Fruit fly (Drosophila melanogaster) whole organism, pupa: ENCODE measurements around the gene CG32551.

Source experiments
- CG4496 ChIP-seq: fragments of 200-800 bp; sonication (Bioruptor generic); IDR thresholded peaks from 3 replicates; pipeline ENCODE4 v1.3.6; 2022; ENCODE audit warnings: missing biosample characterization, missing genetic modification characterization
- D1 ChIP-seq: fragments of 200-800 bp; sonication (Bioruptor generic); optimal IDR thresholded peaks from 2 replicates; lab custom pipeline; 2018; ENCODE audit warnings: missing biosample characterization, mild to moderate bottlenecking, missing genetic modification characterization, moderate library complexity

dm6 chrX:18482537-18482936 lies 43.9 kb downstream of the CG32551 start:
- TF ChIP-seq CG4496 (GFP tag; lab: Robert Waterston, UW) (no peak), D1 (tag; lab: Kevin White, UChicago) (no peak)
